Comparison of ENCODE assay signal across 4 worm cellular contexts in the genomic region with DNA sequence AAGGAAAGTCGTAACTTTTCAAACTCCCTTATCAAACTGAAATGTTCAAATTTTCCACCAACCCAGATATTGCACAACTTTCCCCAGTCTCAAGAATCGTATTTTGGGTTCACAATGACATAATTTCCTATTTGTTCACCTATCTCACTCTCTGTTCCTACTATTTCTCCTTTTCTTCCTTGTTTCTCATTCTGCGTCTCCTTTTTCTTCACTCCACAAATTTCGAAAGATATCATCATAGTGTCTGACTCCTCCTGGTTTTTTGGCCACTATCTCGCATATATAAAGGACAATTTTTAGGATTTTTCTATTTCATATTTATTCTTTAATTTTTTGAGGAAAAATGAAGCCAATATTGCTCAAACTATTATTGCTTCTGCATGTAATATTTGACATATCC.
TF ChIP-seq lines count a peak whose summit lies in the region.

A gene (plus strand): TSS at position 211 of the 400 bp plus-strand sequence.

TF ChIP-seq in whole organism, L1 larva, 84 proteins besides CTCF, POLR2A, EP300 and RAD21 (continued from another document):
- TF ChIP-seq elt-3 (tag; optimal IDR thresholded peaks at IDR 0.05; lab: Kevin White, UChicago), result peak in 2 of 6 experiments; percentile 10 to 44
- TF ChIP-seq lin-35 (GFP tag; optimal IDR thresholded peaks at IDR 0.05; lab: Kevin White, UChicago), result peak; percentile 22 to 33

TF ChIP-seq in whole organism, L2 larva, 48 proteins besides CTCF, POLR2A, EP300 and RAD21 (continued from another document):
- TF ChIP-seq unc-55 (GFP tag; optimal IDR thresholded peaks at IDR 0.05; lab: Kevin White, UChicago) (peak; percentile 63), nhr-129 (tag; optimal IDR thresholded peaks at IDR 0.05; lab: Kevin White, UChicago) (peak; percentile 85)

TF ChIP-seq in whole organism, L3 larva, 47 proteins besides CTCF, POLR2A, EP300 and RAD21 (continued from another document):
- TF ChIP-seq lin-39 (tag; optimal IDR thresholded peaks at IDR 0.05; lab: Kevin White, UChicago) (no peak), jun-1 (tag; optimal IDR thresholded peaks at IDR 0.05; lab: Kevin White, UChicago) (peak; percentile 25), nhr-237 (tag; optimal IDR thresholded peaks at IDR 0.05; lab: Kevin White, UChicago) (no peak)
TF ChIP-seq in whole organism, L3 larva: peak in this region for 7.

TF ChIP-seq in whole organism, L4 larva, 104 proteins besides CTCF, POLR2A, EP300 and RAD21 (continued from another document):
- TF ChIP-seq F10B5.3 (tag; optimal IDR thresholded peaks at IDR 0.05; lab: Kevin White, UChicago), result no peak
- peak; percentile 40 for TF ChIP-seq zip-2 (tag; optimal IDR thresholded peaks at IDR 0.05; lab: Kevin White, UChicago)
- TF ChIP-seq hlh-11 (tag; optimal IDR thresholded peaks at IDR 0.05; lab: Kevin White, UChicago), result peak; percentile 32
- peak; percentile 87 for TF ChIP-seq nhr-28 (tag; optimal IDR thresholded peaks at IDR 0.05; lab: Kevin White, UChicago)
- TF ChIP-seq nhr-77 (tag; optimal IDR thresholded peaks at IDR 0.05; lab: Kevin White, UChicago), result peak; percentile 36
- TF ChIP-seq daf-16 (GFP tag; optimal IDR thresholded peaks at IDR 0.05; lab: Kevin White, UChicago), result no peak
- TF ChIP-seq daf-16 (tag; optimal IDR thresholded peaks at IDR 0.05; lab: Kevin White, UChicago), result peak; percentile 36
